Worm (Caenorhabditis elegans): ENCODE measurements around the gene cyp-23A1.

The cyp-23A1 gene

DNA sequence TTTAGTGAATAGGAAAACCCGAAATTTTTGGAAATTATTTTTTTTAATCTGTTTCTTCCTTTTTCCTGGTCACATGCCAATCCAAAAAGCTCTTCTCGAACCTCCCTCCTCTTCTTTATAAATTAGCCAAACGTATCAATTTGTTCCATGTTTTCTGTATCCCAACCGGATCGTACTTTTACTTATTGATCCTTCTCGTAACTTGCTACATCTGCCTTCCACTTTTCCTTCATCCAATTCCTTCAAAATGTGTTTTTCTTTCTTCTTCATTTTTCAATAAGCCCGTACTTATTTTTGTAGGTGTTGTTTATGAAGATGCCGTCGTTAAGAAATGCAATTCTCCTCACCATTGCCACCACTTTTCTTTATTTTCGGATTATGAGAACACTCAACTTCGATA lies at the start of gene cyp-23A1:
Gene cyp-23A1 (plus strand): TSS at position 301 of the 400 bp plus-strand sequence.
- no peak for TF ChIP-seq ztf-23 (GFP tag; IDR thresholded peaks at IDR 0.05)
- TF ChIP-seq cog-1 (tag; optimal IDR thresholded peaks at IDR 0.05) = no peak
- no peak for TF ChIP-seq ztf-29 (GFP tag; IDR thresholded peaks at IDR 0.05)
- no peak for TF ChIP-seq tab-1 (GFP tag; IDR thresholded peaks at IDR 0.05)
- no peak for TF ChIP-seq klf-2 (GFP tag; conservative IDR thresholded peaks at IDR 0.05)
- no peak for TF ChIP-seq med-1 (GFP tag; optimal IDR thresholded peaks at IDR 0.05; ENCODE audit: insufficient read depth)
- no peak for TF ChIP-seq flt-1 (GFP tag; IDR thresholded peaks at IDR 0.05)
- no peak for TF ChIP-seq ref-1 (GFP tag; conservative IDR thresholded peaks at IDR 0.05)
- TF ChIP-seq T22C8.4 (GFP tag; IDR thresholded peaks at IDR 0.05) = no peak

- no peak for TF ChIP-seq ztf-23 (GFP tag; IDR thresholded peaks at IDR 0.05)
- TF ChIP-seq flt-1 (GFP tag; IDR thresholded peaks at IDR 0.05) = no peak
- no peak for TF ChIP-seq med-1 (GFP tag; optimal IDR thresholded peaks at IDR 0.05; ENCODE audit: insufficient read depth)
- TF ChIP-seq tab-1 (GFP tag; IDR thresholded peaks at IDR 0.05) = no peak
- TF ChIP-seq ref-1 (GFP tag; conservative IDR thresholded peaks at IDR 0.05) = no peak
- TF ChIP-seq klf-2 (GFP tag; conservative IDR thresholded peaks at IDR 0.05) = no peak
- TF ChIP-seq T22C8.4 (GFP tag; IDR thresholded peaks at IDR 0.05) = no peak
- no peak for TF ChIP-seq ztf-29 (GFP tag; IDR thresholded peaks at IDR 0.05)
- no peak for TF ChIP-seq cog-1 (tag; optimal IDR thresholded peaks at IDR 0.05)
Measured at ce11 chrII:4462842-4463241, 49.2 kb upstream of the cyp-23A1 start.

DNA sequence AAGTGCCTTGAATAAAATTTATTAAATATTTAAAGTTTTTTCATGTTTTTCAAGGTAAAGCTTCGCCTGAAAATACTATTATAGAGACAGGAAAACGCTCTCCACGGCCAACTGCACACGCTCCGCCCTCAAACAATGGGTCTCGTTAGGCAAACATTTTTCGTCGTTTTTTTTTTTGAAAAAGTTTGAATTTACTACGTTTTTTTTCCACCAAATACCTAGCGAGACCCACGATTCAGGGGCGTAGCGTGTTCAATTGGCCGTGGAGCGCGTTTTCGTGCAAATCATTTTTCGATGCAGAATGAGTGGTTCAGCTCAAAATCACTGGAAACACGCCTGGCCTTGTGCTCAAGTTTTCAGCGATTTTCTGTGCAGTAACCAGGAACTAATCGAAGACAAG lies 44.1 kb upstream of the cyp-23A1 start, which contains the start of gene W06B4.2:
Gene W06B4.2 (plus strand): TSS at position 301 of the 400 bp plus-strand sequence.
- TF ChIP-seq T22C8.4 (GFP tag; IDR thresholded peaks at IDR 0.05) (no peak), ref-1 (GFP tag; conservative IDR thresholded peaks at IDR 0.05) (no peak)

- TF ChIP-seq med-1 (GFP tag; optimal IDR thresholded peaks at IDR 0.05; ENCODE audit: insufficient read depth) (no peak), ztf-23 (GFP tag; IDR thresholded peaks at IDR 0.05) (no peak), ztf-29 (GFP tag; IDR thresholded peaks at IDR 0.05) (no peak), T22C8.4 (GFP tag; IDR thresholded peaks at IDR 0.05) (no peak), klf-2 (GFP tag; conservative IDR thresholded peaks at IDR 0.05) (no peak), flt-1 (GFP tag; IDR thresholded peaks at IDR 0.05) (no peak), cog-1 (tag; optimal IDR thresholded peaks at IDR 0.05) (no peak), tab-1 (GFP tag; IDR thresholded peaks at IDR 0.05) (no peak), ref-1 (GFP tag; conservative IDR thresholded peaks at IDR 0.05) (no peak)
Measured at ce11 chrII:4468897-4469459, 43.0 kb upstream of the cyp-23A1 start.

- TF ChIP-seq T22C8.4 (GFP tag; IDR thresholded peaks at IDR 0.05) (no peak), med-1 (GFP tag; optimal IDR thresholded peaks at IDR 0.05; ENCODE audit: insufficient read depth) (no peak), ztf-29 (GFP tag; IDR thresholded peaks at IDR 0.05) (no peak), cog-1 (tag; optimal IDR thresholded peaks at IDR 0.05) (no peak), klf-2 (GFP tag; conservative IDR thresholded peaks at IDR 0.05) (no peak), flt-1 (GFP tag; IDR thresholded peaks at IDR 0.05) (no peak), tab-1 (GFP tag; IDR thresholded peaks at IDR 0.05) (no peak), ztf-23 (GFP tag; IDR thresholded peaks at IDR 0.05) (no peak)
Measured at ce11 chrII:4470972-4471645, 40.9 kb upstream of the cyp-23A1 start, which contains the start of gene W06B4.1. TSS of gene W06B4.1 (plus strand) at chrII:4471595.

ce11 chrII:4474005-4474655 lies 37.9 kb upstream of the cyp-23A1 start:
- TF ChIP-seq flt-1 (GFP tag; IDR thresholded peaks at IDR 0.05) (no peak), klf-2 (GFP tag; conservative IDR thresholded peaks at IDR 0.05) (no peak), med-1 (GFP tag; optimal IDR thresholded peaks at IDR 0.05; ENCODE audit: insufficient read depth) (no peak), cog-1 (tag; optimal IDR thresholded peaks at IDR 0.05) (no peak), ztf-23 (GFP tag; IDR thresholded peaks at IDR 0.05) (no peak), ztf-29 (GFP tag; IDR thresholded peaks at IDR 0.05) (no peak), tab-1 (GFP tag; IDR thresholded peaks at IDR 0.05) (no peak), T22C8.4 (GFP tag; IDR thresholded peaks at IDR 0.05) (no peak), ref-1 (GFP tag; conservative IDR thresholded peaks at IDR 0.05) (no peak)

DNA sequence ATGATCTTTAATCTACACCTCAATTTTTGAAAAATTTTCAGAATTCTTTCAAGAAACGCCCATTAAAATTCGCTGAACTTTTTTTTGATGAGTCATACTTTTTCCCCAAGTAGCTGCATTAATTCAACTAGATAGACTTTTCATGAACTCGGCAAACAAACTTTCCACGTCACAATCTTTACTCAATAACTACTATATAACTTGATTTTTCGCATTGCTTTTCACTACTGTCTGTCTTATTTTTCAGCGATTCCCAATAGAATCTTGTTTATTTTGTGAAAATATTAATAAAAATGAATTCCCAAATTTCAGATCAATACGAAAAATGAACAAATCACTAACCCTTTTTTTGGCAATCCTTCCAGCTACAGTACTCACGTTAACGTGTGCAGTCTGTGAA lies 33.7 kb upstream of the cyp-23A1 start, which contains the start of gene T05C1.1:
Gene T05C1.1 (plus strand): TSS at position 301 of the 400 bp plus-strand sequence.
- TF ChIP-seq cog-1 (tag; optimal IDR thresholded peaks at IDR 0.05) = no peak
- no peak for TF ChIP-seq ztf-29 (GFP tag; IDR thresholded peaks at IDR 0.05)
- TF ChIP-seq flt-1 (GFP tag; IDR thresholded peaks at IDR 0.05) = no peak
- no peak for TF ChIP-seq ref-1 (GFP tag; conservative IDR thresholded peaks at IDR 0.05)
- no peak for TF ChIP-seq tab-1 (GFP tag; IDR thresholded peaks at IDR 0.05)
- TF ChIP-seq T22C8.4 (GFP tag; IDR thresholded peaks at IDR 0.05) = no peak
- TF ChIP-seq med-1 (GFP tag; optimal IDR thresholded peaks at IDR 0.05; ENCODE audit: insufficient read depth) = no peak
- TF ChIP-seq klf-2 (GFP tag; conservative IDR thresholded peaks at IDR 0.05) = no peak
- TF ChIP-seq ztf-23 (GFP tag; IDR thresholded peaks at IDR 0.05) = no peak

DNA sequence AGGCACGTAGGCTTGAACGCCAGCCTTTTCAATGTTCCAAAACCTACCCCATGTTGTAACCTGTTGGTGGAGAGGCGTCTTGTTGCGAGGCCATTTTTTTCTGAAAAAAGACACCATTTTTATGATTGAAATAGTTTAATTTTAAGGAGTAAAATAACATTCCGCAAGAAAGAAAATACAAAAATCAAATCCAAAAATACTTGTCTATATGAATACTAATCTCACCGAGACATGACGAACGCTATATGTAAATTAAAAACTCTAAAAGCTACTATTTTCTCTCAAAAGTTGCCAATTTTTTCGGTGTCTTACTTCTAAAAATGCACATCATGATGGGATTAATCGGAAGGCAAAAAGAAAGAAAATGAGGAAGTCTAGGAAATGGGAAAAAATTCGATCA lies 30.0 kb upstream of the cyp-23A1 start, which contains the start of gene T05C1.2:
Gene T05C1.2 (minus strand): TSS at position 101 of the 400 bp plus-strand sequence.
- TF ChIP-seq flt-1 (GFP tag; IDR thresholded peaks at IDR 0.05) = no peak
- TF ChIP-seq ztf-23 (GFP tag; IDR thresholded peaks at IDR 0.05) = no peak
- no peak for TF ChIP-seq ref-1 (GFP tag; conservative IDR thresholded peaks at IDR 0.05)
- TF ChIP-seq T22C8.4 (GFP tag; IDR thresholded peaks at IDR 0.05) = no peak
- TF ChIP-seq ztf-29 (GFP tag; IDR thresholded peaks at IDR 0.05) = no peak
- no peak for TF ChIP-seq cog-1 (tag; optimal IDR thresholded peaks at IDR 0.05)
- TF ChIP-seq med-1 (GFP tag; optimal IDR thresholded peaks at IDR 0.05; ENCODE audit: insufficient read depth) = no peak
- TF ChIP-seq klf-2 (GFP tag; conservative IDR thresholded peaks at IDR 0.05) = no peak
- no peak for TF ChIP-seq tab-1 (GFP tag; IDR thresholded peaks at IDR 0.05)

DNA sequence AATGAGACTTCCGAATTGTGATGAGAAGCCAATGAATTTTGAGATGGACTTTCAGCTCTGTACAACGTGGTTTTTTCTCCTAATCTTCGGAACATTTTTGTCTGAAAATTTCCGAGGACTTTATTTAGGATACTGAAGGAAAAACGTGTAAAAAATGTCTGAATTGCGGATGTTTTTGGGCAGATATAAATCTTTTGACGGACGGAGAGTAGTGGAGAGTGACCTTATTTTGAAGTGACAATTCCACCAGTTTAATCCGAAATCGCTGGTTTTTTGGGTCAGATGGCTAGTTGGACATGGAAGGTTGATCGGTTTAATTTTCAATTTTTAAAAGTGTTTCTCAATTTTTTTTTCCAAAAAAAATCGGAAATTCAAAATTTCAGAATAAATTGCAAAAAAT lies 22.7 kb upstream of the cyp-23A1 start, which contains the start of gene T05C1.3:
Gene T05C1.3 (minus strand): TSS at position 101 of the 400 bp plus-strand sequence.
- TF ChIP-seq med-1 (GFP tag; optimal IDR thresholded peaks at IDR 0.05; ENCODE audit: insufficient read depth) = no peak
- no peak for TF ChIP-seq flt-1 (GFP tag; IDR thresholded peaks at IDR 0.05)
- no peak for TF ChIP-seq cog-1 (tag; optimal IDR thresholded peaks at IDR 0.05)
- TF ChIP-seq ztf-23 (GFP tag; IDR thresholded peaks at IDR 0.05) = no peak
- no peak for TF ChIP-seq ztf-29 (GFP tag; IDR thresholded peaks at IDR 0.05)
- TF ChIP-seq ref-1 (GFP tag; conservative IDR thresholded peaks at IDR 0.05) = no peak
- no peak for TF ChIP-seq tab-1 (GFP tag; IDR thresholded peaks at IDR 0.05)
- no peak for TF ChIP-seq klf-2 (GFP tag; conservative IDR thresholded peaks at IDR 0.05)
- no peak for TF ChIP-seq T22C8.4 (GFP tag; IDR thresholded peaks at IDR 0.05)

Data from whole organism, midembryonic.